Fruit fly (Drosophila melanogaster) S2 (cell line): Measurements from ENCODE around the gene mal.

ENCODE experiments used
- CG8478 ChIP-seq: fragments of >200 bp; optimal IDR thresholded peaks from 2 replicates; lab custom pipeline; 2018
- CTCF ChIP-seq, 2 experiments: fragments of >200 bp; optimal IDR thresholded peaks; 2 replicates each; lab custom pipeline; 2018

- no peak for TF ChIP-seq CTCF (optimal IDR thresholded peaks at IDR 0.05; lab: Kevin White, UChicago)
- TF ChIP-seq CG8478, result no peak
Measured at dm6 chrX:20394066-20394913, 35.2 kb upstream of the mal start, which contains the start of gene HERC2.
